Worm (Caenorhabditis elegans) whole organism, mixed stage, embryonic: Measurements from ENCODE around the gene F52E1.9.

ENCODE experiments used
- nhr-2 ChIP-seq: fragments of 150-350 bp; optimal IDR thresholded peaks from 2 replicates; lab custom pipeline; 2014; ENCODE audit warnings: missing biosample characterization, missing genetic modification characterization
- nhr-237 ChIP-seq: fragments of 150-350 bp; optimal IDR thresholded peaks from 2 replicates; lab custom pipeline; 2014; ENCODE audit warnings: missing biosample characterization, missing genetic modification characterization
- unc-62 ChIP-seq: fragments of 150-350 bp; optimal IDR thresholded peaks from 2 replicates; lab custom pipeline; 2014; ENCODE audit warnings: missing biosample characterization, missing genetic modification reagents, missing genetic modification characterization

DNA sequence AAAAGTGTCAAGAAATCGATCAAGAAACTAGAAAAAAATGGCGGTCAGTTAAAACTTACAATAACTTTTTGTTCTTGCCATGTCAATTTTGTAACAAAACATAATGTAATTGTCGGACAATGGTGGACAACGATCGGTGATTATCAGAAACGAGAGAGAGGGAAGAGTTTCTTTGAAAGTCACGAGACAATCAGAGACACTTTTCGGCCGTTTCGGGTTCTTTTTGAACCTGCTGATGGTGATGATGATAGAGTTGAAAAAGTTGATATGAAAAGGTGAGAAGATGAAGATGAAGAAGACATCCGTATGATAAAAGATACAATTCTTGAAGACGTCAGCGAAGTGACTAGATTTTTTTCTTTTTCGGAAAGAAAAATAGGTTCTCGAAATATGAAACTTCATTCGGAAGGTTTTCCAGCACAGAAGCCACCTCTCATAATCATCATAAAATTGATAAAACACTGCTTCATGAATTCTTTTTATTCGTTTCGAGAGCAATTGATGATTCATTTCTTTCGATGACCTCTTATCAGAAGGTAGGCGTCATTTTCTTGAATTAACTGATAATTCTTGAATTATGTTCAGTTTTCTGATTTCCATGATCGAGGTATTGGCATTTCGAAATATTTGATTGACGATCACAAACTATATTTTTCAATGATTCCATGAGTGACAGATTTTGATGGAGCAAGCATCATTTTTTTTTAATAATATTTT, 24.4 kb upstream of the F52E1.9 start:
- TF ChIP-seq nhr-2 (tag; lab: Kevin White, UChicago) (no peak), unc-62 (no peak), nhr-237 (no peak)
